Worm (Caenorhabditis elegans) whole organism, L2 larva: ENCODE data around the gene F54C9.11.

ENCODE experiments used
- C34F6.9 ChIP-seq: fragments of 150-350 bp; optimal IDR thresholded peaks from 2 replicates; lab custom pipeline; 2014; ENCODE audit warnings: missing biosample characterization, missing genetic modification characterization
- F13H6.1 ChIP-seq: sonication (generic microtip); optimal IDR thresholded peaks from 2 replicates; lab custom pipeline; 2016; ENCODE audit warnings: missing genetic modification characterization, missing compliant biosample characterization
- Y55F3AM.14 ChIP-seq: fragments of 200-800 bp; sonication (Bioruptor generic); optimal IDR thresholded peaks from 2 replicates; lab custom pipeline; 2018; ENCODE audit warnings: mild to moderate bottlenecking, missing genetic modification characterization, missing compliant biosample characterization
- ZK546.5 ChIP-seq: sonication (generic microtip); optimal IDR thresholded peaks from 2 replicates; lab custom pipeline; 2017; ENCODE audit warnings: missing biosample characterization, missing genetic modification characterization
- aly-2 ChIP-seq: fragments of 150-350 bp; optimal IDR thresholded peaks from 2 replicates; lab custom pipeline; 2014; ENCODE audit warnings: missing biosample characterization, missing genetic modification characterization
- ama-1 ChIP-seq: fragments of 150-350 bp; optimal IDR thresholded peaks from 2 replicates; lab custom pipeline; 2018; ENCODE audit warnings: inconsistent platforms
- blmp-1 ChIP-seq: sonication (generic microtip); optimal IDR thresholded peaks from 2 replicates; lab custom pipeline; 2017; ENCODE audit warnings: missing genetic modification characterization, mild to moderate bottlenecking, missing compliant biosample characterization, antibody characterized with exemption, moderate library complexity; ENCODE audit not compliant: insufficient read depth
- ceh-16 ChIP-seq: fragments of 150-350 bp; optimal IDR thresholded peaks from 2 replicates; lab custom pipeline; 2014; ENCODE audit warnings: missing biosample characterization, missing genetic modification characterization
- crh-2 ChIP-seq: sonication (generic microtip); optimal IDR thresholded peaks from 2 replicates; lab custom pipeline; 2017; ENCODE audit warnings: missing biosample characterization, missing genetic modification characterization
- gmeb-1 ChIP-seq: fragments of 150-350 bp; optimal IDR thresholded peaks from 2 replicates; lab custom pipeline; 2014; ENCODE audit warnings: missing biosample characterization, missing genetic modification characterization
- lin-13 ChIP-seq: fragments of 150-350 bp; optimal IDR thresholded peaks from 2 replicates; lab custom pipeline; 2014; ENCODE audit warnings: missing biosample characterization, missing genetic modification reagents, missing genetic modification characterization
- mbf-1 ChIP-seq: sonication (generic microtip); optimal IDR thresholded peaks from 2 replicates; lab custom pipeline; 2017; ENCODE audit warnings: missing biosample characterization, missing genetic modification characterization
- nhr-12 ChIP-seq: fragments of 150-350 bp; optimal IDR thresholded peaks from 2 replicates; lab custom pipeline; 2014; ENCODE audit warnings: missing biosample characterization, missing genetic modification characterization
- nhr-21 ChIP-seq: fragments of 150-350 bp; optimal IDR thresholded peaks from 2 replicates; lab custom pipeline; 2014; ENCODE audit warnings: missing biosample characterization, missing genetic modification characterization
- nhr-23 ChIP-seq: fragments of 150-350 bp; optimal IDR thresholded peaks from 2 replicates; lab custom pipeline; 2014; ENCODE audit warnings: missing biosample characterization, missing genetic modification reagents, missing genetic modification characterization
- nhr-237 ChIP-seq: fragments of 150-350 bp; optimal IDR thresholded peaks from 2 replicates; lab custom pipeline; 2014; ENCODE audit warnings: missing biosample characterization, missing genetic modification characterization
- nhr-25 ChIP-seq: fragments of 150-350 bp; sonication (generic microtip); optimal IDR thresholded peaks from 3 replicates; lab custom pipeline; 2014; ENCODE audit warnings: missing biosample characterization, missing genetic modification characterization
- nhr-77 ChIP-seq: fragments of 150-350 bp; optimal IDR thresholded peaks from 2 replicates; lab custom pipeline; 2014; ENCODE audit warnings: missing biosample characterization, missing genetic modification characterization
- peb-1 ChIP-seq: fragments of 150-350 bp; optimal IDR thresholded peaks from 2 replicates; lab custom pipeline; 2014; ENCODE audit warnings: missing biosample characterization, missing genetic modification characterization
- skn-1 ChIP-seq: sonication (generic microtip); optimal IDR thresholded peaks from 2 replicates; lab custom pipeline; 2017; ENCODE audit warnings: missing biosample characterization, missing genetic modification characterization
- sma-3 ChIP-seq: sonication (generic microtip); optimal IDR thresholded peaks from 2 replicates; lab custom pipeline; 2016; ENCODE audit warnings: missing genetic modification reagents, missing genetic modification characterization, missing compliant biosample characterization
- snpc-4 ChIP-seq: fragments of 150-350 bp; optimal IDR thresholded peaks from 2 replicates; lab custom pipeline; 2014; ENCODE audit warnings: missing biosample characterization, missing genetic modification characterization
- unc-62 ChIP-seq: fragments of 150-350 bp; optimal IDR thresholded peaks from 2 replicates; lab custom pipeline; 2014; ENCODE audit warnings: missing biosample characterization, missing genetic modification reagents, missing genetic modification characterization

The F54C9.11 gene

ce11 chrII:8545315-8545714 is 39.6 kb downstream of the F54C9.11 start, which contains the start of gene decr-1.2:
Gene decr-1.2, plus strand, starts transcription at chrII:8545615.
- no peak for TF ChIP-seq skn-1 (tag; lab: Kevin White, UChicago)
- no peak for TF ChIP-seq nhr-25 (tag; lab: Kevin White, UChicago)
- TF ChIP-seq nhr-237 (tag; lab: Kevin White, UChicago): no peak
- TF ChIP-seq gmeb-1 (tag; lab: Kevin White, UChicago): no peak
- no peak for TF ChIP-seq blmp-1 (tag; lab: Kevin White, UChicago)
- no peak for TF ChIP-seq crh-2 (tag; lab: Kevin White, UChicago)
- no peak for TF ChIP-seq aly-2 (tag; lab: Kevin White, UChicago)
- TF ChIP-seq ceh-16 (tag; lab: Kevin White, UChicago): no peak
- TF ChIP-seq ZK546.5 (tag; lab: Kevin White, UChicago): no peak

DNA sequence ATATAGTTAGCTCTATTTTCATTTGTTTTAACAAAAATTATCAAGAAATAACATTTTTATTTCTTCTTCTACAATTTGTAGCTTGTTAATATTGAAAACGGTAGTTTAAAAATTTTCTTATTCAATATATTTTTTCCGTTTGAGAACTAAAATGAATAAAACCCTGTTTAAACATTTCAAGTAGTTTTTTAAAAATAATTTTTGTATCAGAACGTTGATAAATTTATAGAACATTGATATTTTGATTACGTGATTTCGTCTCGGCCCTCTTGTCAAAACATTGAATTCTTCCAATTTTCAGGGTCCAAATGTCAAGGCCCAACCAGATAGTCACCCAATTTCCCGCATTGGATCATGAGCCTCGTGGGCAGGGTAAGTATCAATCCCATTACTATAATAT is 44.5 kb downstream of the F54C9.11 start, which contains the start of gene pqn-73:
TSS of gene pqn-73 (plus strand) at position 301 of the 400 bp plus-strand sequence.
- TF ChIP-seq Y55F3AM.14 (GFP tag; lab: Kevin White, UChicago): no peak
- TF ChIP-seq nhr-237 (tag; lab: Kevin White, UChicago): no peak
- no peak for TF ChIP-seq crh-2 (tag; lab: Kevin White, UChicago)
- no peak for TF ChIP-seq C34F6.9 (tag; lab: Kevin White, UChicago)
- TF ChIP-seq nhr-23: no peak
- TF ChIP-seq mbf-1 (tag; lab: Kevin White, UChicago): no peak
- no peak for TF ChIP-seq nhr-25 (tag; lab: Kevin White, UChicago)
- no peak for TF ChIP-seq peb-1 (tag; lab: Kevin White, UChicago)

ce11 chrII:8536060-8536459 is 48.8 kb downstream of the F54C9.11 start, which contains the start of gene W01C9.2:
Gene W01C9.2, plus strand, starts transcription at chrII:8536360.
- TF ChIP-seq nhr-23 (no peak), peb-1 (tag; lab: Kevin White, UChicago) (no peak), nhr-77 (no peak), nhr-12 (no peak), ama-1 (lab: Kevin White, UChicago) (no peak), F13H6.1 (tag; lab: Kevin White, UChicago) (no peak), C34F6.9 (tag; lab: Kevin White, UChicago) (no peak), sma-3 (GFP tag; lab: Kevin White, UChicago) (no peak), ZK546.5 (tag; lab: Kevin White, UChicago) (no peak), nhr-21 (tag; lab: Kevin White, UChicago) (no peak), unc-62 (GFP tag; lab: Kevin White, UChicago) (no peak), snpc-4 (tag; lab: Kevin White, UChicago) (no peak), lin-13 (no peak), blmp-1 (tag; lab: Kevin White, UChicago) (no peak), nhr-25 (tag; lab: Kevin White, UChicago) (no peak)
- TF ChIP-seq, all 48 proteins: peak for 0
